Worm (Caenorhabditis elegans): ENCODE data around the gene syp-1.

The syp-1 gene

ce11 chrV:16395739-16396138, 8.3 kb upstream of the syp-1 start, which contains the start of gene F13A7.12:
F13A7.12 (plus strand) TSS chrV:16396039.
- TF ChIP-seq tbx-37 (GFP tag; conservative IDR thresholded peaks at IDR 0.05) (no peak), tbx-11 (GFP tag; IDR thresholded peaks at IDR 0.05) (no peak), hmg-4 (GFP tag; optimal IDR thresholded peaks at IDR 0.05) (no peak), B0310.2 (tag; optimal IDR thresholded peaks at IDR 0.05) (no peak), tra-4 (tag; optimal IDR thresholded peaks at IDR 0.05) (no peak), aly-1 (tag; optimal IDR thresholded peaks at IDR 0.05) (no peak), sea-1 (GFP tag; conservative IDR thresholded peaks at IDR 0.05) (no peak), scrt-1 (GFP tag; IDR thresholded peaks at IDR 0.05) (no peak), ama-1 (optimal IDR thresholded peaks at IDR 0.05) (no peak), hmbx-1 (tag; optimal IDR thresholded peaks at IDR 0.05) (no peak), flt-1 (GFP tag; IDR thresholded peaks at IDR 0.05) (no peak), hnd-1 (tag; optimal IDR thresholded peaks at IDR 0.05) (no peak), pes-1 (GFP tag; IDR thresholded peaks at IDR 0.05) (no peak), ceh-13 (GFP tag; optimal IDR thresholded peaks at IDR 0.05) (no peak), ets-7 (tag; optimal IDR thresholded peaks at IDR 0.05) (no peak)

DNA sequence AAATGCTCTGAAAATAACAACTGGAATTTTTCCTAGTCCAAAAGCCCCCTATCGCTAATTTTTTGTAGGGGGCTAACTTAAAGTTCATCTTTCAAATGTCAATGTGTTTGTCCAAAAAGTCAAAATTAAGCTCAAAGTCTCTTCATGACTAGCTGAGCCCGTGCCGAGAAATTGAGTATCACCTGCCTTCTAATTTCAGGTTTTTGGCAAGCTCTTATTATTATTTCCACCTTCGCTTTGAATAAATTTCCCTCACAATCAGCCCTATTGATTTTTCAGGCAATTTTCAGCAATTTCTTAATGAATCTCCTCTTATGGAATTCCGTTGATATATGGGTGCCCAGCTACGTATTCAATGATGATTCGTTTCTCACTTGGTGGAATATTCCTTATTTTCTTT, 4.7 kb upstream of the syp-1 start, which contains the start of gene sre-36:
TSS of gene sre-36 (plus strand) at position 301 of the 400 bp plus-strand sequence.
- no peak for TF ChIP-seq tbx-37 (GFP tag; conservative IDR thresholded peaks at IDR 0.05)
- TF ChIP-seq tbx-11 (GFP tag; IDR thresholded peaks at IDR 0.05): no peak
- TF ChIP-seq hmbx-1 (tag; optimal IDR thresholded peaks at IDR 0.05): no peak
- no peak for TF ChIP-seq tra-4 (tag; optimal IDR thresholded peaks at IDR 0.05)
- TF ChIP-seq hmg-4 (GFP tag; optimal IDR thresholded peaks at IDR 0.05): no peak
- no peak for TF ChIP-seq flt-1 (GFP tag; IDR thresholded peaks at IDR 0.05)
- TF ChIP-seq ets-7 (tag; optimal IDR thresholded peaks at IDR 0.05): no peak
- TF ChIP-seq F13C5.2 (tag; optimal IDR thresholded peaks at IDR 0.05): no peak
- TF ChIP-seq aly-1 (tag; optimal IDR thresholded peaks at IDR 0.05): no peak
- TF ChIP-seq ceh-36 (tag; optimal IDR thresholded peaks at IDR 0.05): no peak
- TF ChIP-seq sea-1 (GFP tag; conservative IDR thresholded peaks at IDR 0.05): no peak
- no peak for TF ChIP-seq scrt-1 (GFP tag; IDR thresholded peaks at IDR 0.05)

ce11 chrV:16401519-16401918, 2.6 kb upstream of the syp-1 start, which contains the start of gene F13A7.14:
F13A7.14 (plus strand) TSS chrV:16401891.
- TF ChIP-seq ets-7 (tag; optimal IDR thresholded peaks at IDR 0.05): no peak
- TF ChIP-seq tra-4 (tag; optimal IDR thresholded peaks at IDR 0.05): no peak
- TF ChIP-seq tbx-11 (GFP tag; IDR thresholded peaks at IDR 0.05): no peak
- TF ChIP-seq ama-1 (optimal IDR thresholded peaks at IDR 0.05): no peak
- TF ChIP-seq hmbx-1 (tag; optimal IDR thresholded peaks at IDR 0.05): no peak
- TF ChIP-seq hnd-1 (tag; optimal IDR thresholded peaks at IDR 0.05): no peak
- TF ChIP-seq F13C5.2 (tag; optimal IDR thresholded peaks at IDR 0.05): no peak
- TF ChIP-seq B0310.2 (tag; optimal IDR thresholded peaks at IDR 0.05): no peak
- TF ChIP-seq flt-1 (GFP tag; IDR thresholded peaks at IDR 0.05): no peak
- no peak for TF ChIP-seq aly-1 (tag; optimal IDR thresholded peaks at IDR 0.05)
- TF ChIP-seq pes-1 (GFP tag; IDR thresholded peaks at IDR 0.05): peak; percentile 64
- peak; percentile 19 for TF ChIP-seq hmg-4 (GFP tag; optimal IDR thresholded peaks at IDR 0.05)
- TF ChIP-seq ceh-13 (GFP tag; optimal IDR thresholded peaks at IDR 0.05): no peak
- TF ChIP-seq scrt-1 (GFP tag; IDR thresholded peaks at IDR 0.05): no peak
- peak; percentile 84 for TF ChIP-seq tbx-37 (GFP tag; conservative IDR thresholded peaks at IDR 0.05)
- no peak for TF ChIP-seq sea-1 (GFP tag; conservative IDR thresholded peaks at IDR 0.05)
- TF ChIP-seq ceh-36 (tag; optimal IDR thresholded peaks at IDR 0.05): no peak

DNA sequence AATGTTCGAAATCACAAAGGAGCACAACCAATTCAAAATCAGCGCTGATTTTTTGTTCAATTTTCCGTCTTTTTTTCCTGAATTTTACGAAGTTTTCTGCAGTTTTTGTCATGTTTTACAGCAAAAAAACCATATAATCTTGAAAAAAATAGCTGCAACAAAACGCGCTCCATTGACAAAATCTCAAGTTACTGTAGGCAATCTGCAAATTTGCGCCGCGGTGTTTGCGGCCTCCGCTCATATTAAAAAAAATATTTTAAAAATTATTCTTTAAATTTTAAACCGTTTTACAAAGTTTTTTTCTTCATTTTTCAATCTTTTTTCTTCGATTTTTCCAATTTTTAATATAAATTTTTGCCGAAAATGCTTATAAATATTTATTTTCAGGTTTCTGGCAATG, 1.3 kb downstream of the syp-1 start:
- TF ChIP-seq ets-7 (tag; optimal IDR thresholded peaks at IDR 0.05) (no peak), ceh-13 (GFP tag; optimal IDR thresholded peaks at IDR 0.05) (no peak), aly-1 (tag; optimal IDR thresholded peaks at IDR 0.05) (no peak), hnd-1 (tag; optimal IDR thresholded peaks at IDR 0.05) (no peak), ama-1 (optimal IDR thresholded peaks at IDR 0.05) (no peak), hmbx-1 (tag; optimal IDR thresholded peaks at IDR 0.05) (no peak), ceh-36 (tag; optimal IDR thresholded peaks at IDR 0.05) (no peak), pes-1 (GFP tag; IDR thresholded peaks at IDR 0.05) (no peak), B0310.2 (tag; optimal IDR thresholded peaks at IDR 0.05) (no peak), flt-1 (GFP tag; IDR thresholded peaks at IDR 0.05) (no peak), tra-4 (tag; optimal IDR thresholded peaks at IDR 0.05) (no peak), sea-1 (GFP tag; conservative IDR thresholded peaks at IDR 0.05) (no peak), tbx-11 (GFP tag; IDR thresholded peaks at IDR 0.05) (no peak), hmg-4 (GFP tag; optimal IDR thresholded peaks at IDR 0.05) (no peak), F13C5.2 (tag; optimal IDR thresholded peaks at IDR 0.05) (no peak)

- TF ChIP-seq flt-1 (GFP tag; IDR thresholded peaks at IDR 0.05) (no peak), ceh-13 (GFP tag; optimal IDR thresholded peaks at IDR 0.05) (no peak), hmbx-1 (tag; optimal IDR thresholded peaks at IDR 0.05) (no peak), ceh-36 (tag; optimal IDR thresholded peaks at IDR 0.05) (no peak), sea-1 (GFP tag; conservative IDR thresholded peaks at IDR 0.05) (no peak), tra-4 (tag; optimal IDR thresholded peaks at IDR 0.05) (no peak), B0310.2 (tag; optimal IDR thresholded peaks at IDR 0.05) (no peak), scrt-1 (GFP tag; IDR thresholded peaks at IDR 0.05) (no peak), tbx-37 (GFP tag; conservative IDR thresholded peaks at IDR 0.05) (no peak), aly-1 (tag; optimal IDR thresholded peaks at IDR 0.05) (no peak)
Measured at ce11 chrV:16406357-16406756, 2.3 kb downstream of the syp-1 start.

DNA sequence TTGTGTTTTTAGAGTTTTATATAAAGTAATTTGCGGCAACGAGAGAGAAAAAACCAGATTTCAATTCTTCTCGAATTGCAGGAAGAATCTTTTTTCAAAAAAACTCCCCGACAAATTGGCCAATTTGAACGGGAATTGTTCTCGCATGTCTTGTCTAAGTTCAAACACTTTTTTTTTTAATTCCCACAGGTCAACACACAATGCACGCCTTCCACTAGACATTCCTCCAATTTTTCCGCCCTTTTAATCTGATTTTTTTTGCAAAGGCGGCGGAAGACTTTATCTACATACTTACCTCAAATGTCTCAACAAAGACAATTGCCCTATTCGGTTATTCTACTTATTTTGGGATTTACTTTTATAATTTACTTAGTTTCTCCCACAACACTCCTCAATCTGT, 3.6 kb downstream of the syp-1 start, which contains the start of gene F26D2.3:
TSS of gene F26D2.3 (plus strand) at position 301 of the 400 bp plus-strand sequence.
- TF ChIP-seq hmbx-1 (tag; optimal IDR thresholded peaks at IDR 0.05) (no peak), flt-1 (GFP tag; IDR thresholded peaks at IDR 0.05) (no peak), hmg-4 (GFP tag; optimal IDR thresholded peaks at IDR 0.05) (no peak), tra-4 (tag; optimal IDR thresholded peaks at IDR 0.05) (no peak), tbx-37 (GFP tag; conservative IDR thresholded peaks at IDR 0.05) (no peak), B0310.2 (tag; optimal IDR thresholded peaks at IDR 0.05) (no peak), aly-1 (tag; optimal IDR thresholded peaks at IDR 0.05) (no peak), ama-1 (optimal IDR thresholded peaks at IDR 0.05) (no peak), sea-1 (GFP tag; conservative IDR thresholded peaks at IDR 0.05) (no peak), hnd-1 (tag; optimal IDR thresholded peaks at IDR 0.05) (no peak), tbx-11 (GFP tag; IDR thresholded peaks at IDR 0.05) (no peak), ceh-13 (GFP tag; optimal IDR thresholded peaks at IDR 0.05) (no peak), ceh-36 (tag; optimal IDR thresholded peaks at IDR 0.05) (no peak), F13C5.2 (tag; optimal IDR thresholded peaks at IDR 0.05) (no peak), ets-7 (tag; optimal IDR thresholded peaks at IDR 0.05) (no peak)

DNA sequence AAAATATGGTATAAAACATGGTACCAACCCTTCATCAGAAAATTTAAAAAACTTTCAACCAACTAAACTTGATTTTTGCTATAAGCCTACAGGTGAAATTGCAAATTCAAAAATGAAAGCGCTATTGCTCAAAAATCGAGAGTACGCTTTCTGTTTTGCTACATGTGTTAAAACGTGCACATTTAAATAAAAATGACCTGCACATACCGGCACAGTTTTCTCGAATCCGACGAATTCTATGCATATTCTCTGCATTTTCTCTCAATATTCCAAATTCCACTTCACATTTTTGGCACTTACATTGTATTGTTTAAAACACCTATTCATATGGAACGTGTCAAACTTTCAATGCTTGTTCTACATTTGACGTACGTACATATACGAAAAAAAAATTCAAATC, 6.4 kb downstream of the syp-1 start, which contains the start of gene srh-145:
TSS of gene srh-145 (plus strand) at position 193 of the 400 bp plus-strand sequence.
- TF ChIP-seq tbx-37 (GFP tag; conservative IDR thresholded peaks at IDR 0.05) (no peak), ceh-13 (GFP tag; optimal IDR thresholded peaks at IDR 0.05) (no peak), aly-1 (tag; optimal IDR thresholded peaks at IDR 0.05) (no peak), ama-1 (optimal IDR thresholded peaks at IDR 0.05) (no peak), hmbx-1 (tag; optimal IDR thresholded peaks at IDR 0.05) (no peak), ceh-36 (tag; optimal IDR thresholded peaks at IDR 0.05) (no peak), B0310.2 (tag; optimal IDR thresholded peaks at IDR 0.05) (no peak), tra-4 (tag; optimal IDR thresholded peaks at IDR 0.05) (no peak), scrt-1 (GFP tag; IDR thresholded peaks at IDR 0.05) (no peak), ets-7 (tag; optimal IDR thresholded peaks at IDR 0.05) (no peak), pes-1 (GFP tag; IDR thresholded peaks at IDR 0.05) (no peak), hnd-1 (tag; optimal IDR thresholded peaks at IDR 0.05) (no peak), sea-1 (GFP tag; conservative IDR thresholded peaks at IDR 0.05) (no peak)

All from whole organism, early embryonic.